Worm (Caenorhabditis elegans) whole organism, late embryonic: Measurements from ENCODE around the gene ZK355.3.

ENCODE experiments used
- C08G9.2 ChIP-seq: sonication (generic microtip); optimal IDR thresholded peaks from 2 replicates; lab custom pipeline; 2016; ENCODE audit warnings: mild to moderate bottlenecking, missing genetic modification characterization, moderate library complexity, missing compliant biosample characterization
- C38D4.7 ChIP-seq: fragments of 200-800 bp; sonication (Bioruptor generic); optimal IDR thresholded peaks from 2 replicates; lab custom pipeline; 2018; ENCODE audit warnings: mild to moderate bottlenecking, missing genetic modification characterization, moderate library complexity, missing compliant biosample characterization
- F13H6.1 ChIP-seq: sonication (generic microtip); optimal IDR thresholded peaks from 2 replicates; lab custom pipeline; 2016; ENCODE audit warnings: missing genetic modification characterization, missing compliant biosample characterization
- Y22D7AL.16 ChIP-seq: sonication (generic microtip); optimal IDR thresholded peaks from 2 replicates; lab custom pipeline; 2016; ENCODE audit warnings: missing genetic modification characterization, missing compliant biosample characterization
- ahr-1 ChIP-seq: sonication (generic microtip); optimal IDR thresholded peaks from 2 replicates; lab custom pipeline; 2016; ENCODE audit warnings: missing genetic modification characterization, missing compliant biosample characterization
- ama-1 ChIP-seq: fragments of 150-350 bp; optimal IDR thresholded peaks from 2 replicates; lab custom pipeline; 2014
- ceh-22 ChIP-seq: sonication (generic microtip); optimal IDR thresholded peaks from 2 replicates; lab custom pipeline; 2017; ENCODE audit warnings: missing biosample characterization, missing genetic modification characterization
- ceh-24 ChIP-seq: sonication (generic microtip); optimal IDR thresholded peaks from 2 replicates; lab custom pipeline; 2016; ENCODE audit warnings: mild to moderate bottlenecking, missing genetic modification characterization, missing compliant biosample characterization
- ceh-45 ChIP-seq: fragments of 200-800 bp; sonication (Bioruptor generic); IDR thresholded peaks from 2 replicates; pipeline ENCODE4 v1.3.6; 2022; ENCODE audit warnings: missing genetic modification reagents, missing genetic modification characterization, missing compliant biosample characterization
- ceh-48 ChIP-seq: sonication (generic microtip); optimal IDR thresholded peaks from 2 replicates; lab custom pipeline; 2016; ENCODE audit warnings: missing genetic modification characterization, inconsistent platforms, missing compliant biosample characterization
- che-1 ChIP-seq: sonication (generic microtip); optimal IDR thresholded peaks from 2 replicates; lab custom pipeline; 2016; ENCODE audit warnings: mild to moderate bottlenecking, missing genetic modification characterization, missing compliant biosample characterization
- dmd-4 ChIP-seq: sonication (generic microtip); optimal IDR thresholded peaks from 2 replicates; lab custom pipeline; 2016; ENCODE audit warnings: borderline replicate concordance, missing genetic modification characterization, missing compliant biosample characterization
- dve-1 ChIP-seq: sonication (generic microtip); optimal IDR thresholded peaks from 2 replicates; lab custom pipeline; 2017; ENCODE audit warnings: antibody characterized with exemption, mild to moderate bottlenecking, missing genetic modification characterization, missing compliant biosample characterization
- elt-4 ChIP-seq: sonication (generic microtip); optimal IDR thresholded peaks from 2 replicates; lab custom pipeline; 2016; ENCODE audit warnings: missing genetic modification characterization, missing compliant biosample characterization
- ets-4 ChIP-seq: sonication (generic microtip); optimal IDR thresholded peaks from 2 replicates; lab custom pipeline; 2016; ENCODE audit warnings: missing genetic modification characterization, missing compliant biosample characterization
- fkh-6 ChIP-seq: sonication (generic microtip); optimal IDR thresholded peaks from 2 replicates; lab custom pipeline; 2016; ENCODE audit warnings: missing genetic modification characterization, missing compliant biosample characterization
- gmeb-2 ChIP-seq: sonication (generic microtip); optimal IDR thresholded peaks from 2 replicates; lab custom pipeline; 2016; ENCODE audit warnings: missing genetic modification characterization, inconsistent platforms, missing compliant biosample characterization
- hlh-13 ChIP-seq: fragments of 200-800 bp; sonication (Bioruptor generic); optimal IDR thresholded peaks from 2 replicates; lab custom pipeline; 2018; ENCODE audit warnings: mild to moderate bottlenecking, missing genetic modification characterization, missing compliant biosample characterization
- hlh-15 ChIP-seq: sonication (generic microtip); optimal IDR thresholded peaks from 2 replicates; lab custom pipeline; 2016; ENCODE audit warnings: missing genetic modification characterization, missing compliant biosample characterization
- hlh-30 ChIP-seq: sonication (generic microtip); optimal IDR thresholded peaks from 2 replicates; lab custom pipeline; 2017; ENCODE audit warnings: antibody characterized with exemption, missing genetic modification characterization, missing compliant biosample characterization; ENCODE audit not compliant: insufficient read depth
- lim-6 ChIP-seq: sonication (generic microtip); optimal IDR thresholded peaks from 2 replicates; lab custom pipeline; 2016; ENCODE audit warnings: missing genetic modification characterization, missing compliant biosample characterization
- madf-2 ChIP-seq: sonication (generic microtip); optimal IDR thresholded peaks from 2 replicates; lab custom pipeline; 2017; ENCODE audit warnings: missing genetic modification characterization, missing compliant biosample characterization
- nfya-1 ChIP-seq: sonication (generic microtip); optimal IDR thresholded peaks from 2 replicates; lab custom pipeline; 2017; ENCODE audit warnings: missing genetic modification characterization, mild to moderate bottlenecking, missing compliant biosample characterization, antibody characterized with exemption, moderate library complexity
- nhr-11 ChIP-seq: fragments of 150-350 bp; optimal IDR thresholded peaks from 2 replicates; lab custom pipeline; 2014; ENCODE audit warnings: missing biosample characterization, missing genetic modification characterization
- nhr-232 ChIP-seq: sonication (generic microtip); optimal IDR thresholded peaks from 2 replicates; lab custom pipeline; 2016; ENCODE audit warnings: missing genetic modification characterization, missing compliant biosample characterization
- pha-2 ChIP-seq: sonication (generic microtip); optimal IDR thresholded peaks from 2 replicates; lab custom pipeline; 2017; ENCODE audit warnings: mild to moderate bottlenecking, missing genetic modification characterization, missing compliant biosample characterization
- pha-4 ChIP-seq: fragments of 150-350 bp; optimal IDR thresholded peaks from 2 replicates; lab custom pipeline; 2018; ENCODE audit warnings: missing biosample characterization, missing genetic modification reagents, missing genetic modification characterization
- rnt-1 ChIP-seq: sonication (generic microtip); optimal IDR thresholded peaks from 2 replicates; lab custom pipeline; 2016; ENCODE audit warnings: missing genetic modification characterization, missing compliant biosample characterization
- sox-4 ChIP-seq: sonication (generic microtip); optimal IDR thresholded peaks from 2 replicates; lab custom pipeline; 2017; ENCODE audit warnings: mild to moderate bottlenecking, missing genetic modification characterization, inconsistent platforms, missing compliant biosample characterization
- syd-9 ChIP-seq: sonication (generic microtip); optimal IDR thresholded peaks from 2 replicates; lab custom pipeline; 2016; ENCODE audit warnings: mild to moderate bottlenecking, missing genetic modification characterization, moderate library complexity, missing compliant biosample characterization
- tbx-7 ChIP-seq: sonication (generic microtip); optimal IDR thresholded peaks from 2 replicates; lab custom pipeline; 2016; ENCODE audit warnings: missing genotype, missing genetic modification characterization, missing compliant biosample characterization
- unc-3 ChIP-seq, 2 experiments: fragments of 200-800 bp in 1 of 2; sonication (Bioruptor generic) in 1 of 2; sonication (generic microtip) in 1 of 2; conservative IDR thresholded peaks in 1 of 2; optimal IDR thresholded peaks in 1 of 2; 2 replicates each; pipeline versions ENCODE4 v1.3.6 to Lab custom; 2016 to 2022; ENCODE audit warnings: missing compliant biosample characterization in 2 of 2, missing genetic modification characterization in 2 of 2, missing genetic modification reagents in 1 of 2
- unc-55 ChIP-seq: sonication (generic microtip); optimal IDR thresholded peaks from 2 replicates; lab custom pipeline; 2017; ENCODE audit warnings: missing biosample characterization, missing genetic modification reagents, missing genetic modification characterization

Gene ZK355.3

DNA sequence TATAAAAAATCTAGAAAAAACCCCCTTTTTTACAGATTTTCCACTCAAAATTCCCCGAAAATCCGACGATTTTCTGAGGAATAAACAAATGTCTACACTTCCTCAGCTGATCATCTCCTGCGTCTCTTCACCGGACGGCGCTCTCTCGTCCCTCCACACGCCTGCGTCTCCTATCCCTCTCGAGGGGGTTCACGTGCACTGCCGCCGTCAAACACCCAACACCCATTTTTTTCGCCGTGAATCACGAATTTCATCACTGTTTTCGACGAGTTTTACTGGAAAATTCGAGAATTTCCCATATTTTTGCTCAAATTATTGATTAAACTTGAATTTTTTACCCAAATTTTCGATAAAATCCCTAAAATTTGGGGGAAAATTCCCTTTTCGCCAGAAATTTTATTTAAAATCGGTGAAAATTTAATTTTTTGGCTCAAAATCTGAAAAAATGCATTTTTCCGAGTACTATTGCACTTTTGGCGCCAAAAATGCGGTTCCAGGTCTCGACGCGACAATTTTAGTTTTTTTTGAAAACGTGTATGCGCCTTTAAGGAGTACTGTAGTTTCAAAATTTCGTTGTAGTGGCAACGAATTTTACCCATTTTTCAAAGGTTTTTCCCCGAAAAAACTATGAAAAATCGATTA, 6.5 kb downstream of the ZK355.3 start:
- TF ChIP-seq hlh-15 (tag; lab: Kevin White, UChicago) (no peak), syd-9 (tag; lab: Kevin White, UChicago) (no peak), elt-4 (tag; lab: Kevin White, UChicago) (no peak), ets-4 (tag; lab: Kevin White, UChicago) (no peak), fkh-6 (tag; lab: Kevin White, UChicago) (no peak), unc-55 (GFP tag; lab: Kevin White, UChicago) (peak; percentile 44), nfya-1 (tag; lab: Kevin White, UChicago) (peak; percentile 9), hlh-30 (peak; percentile 89), lim-6 (no peak), gmeb-2 (tag; lab: Kevin White, UChicago) (no peak), che-1 (tag; lab: Kevin White, UChicago) (no peak), ceh-24 (tag; lab: Kevin White, UChicago) (no peak), tbx-7 (no peak), ceh-45 (GFP tag; lab: Robert Waterston, UW) (no peak), pha-4 (tag; lab: Kevin White, UChicago) (no peak)

DNA sequence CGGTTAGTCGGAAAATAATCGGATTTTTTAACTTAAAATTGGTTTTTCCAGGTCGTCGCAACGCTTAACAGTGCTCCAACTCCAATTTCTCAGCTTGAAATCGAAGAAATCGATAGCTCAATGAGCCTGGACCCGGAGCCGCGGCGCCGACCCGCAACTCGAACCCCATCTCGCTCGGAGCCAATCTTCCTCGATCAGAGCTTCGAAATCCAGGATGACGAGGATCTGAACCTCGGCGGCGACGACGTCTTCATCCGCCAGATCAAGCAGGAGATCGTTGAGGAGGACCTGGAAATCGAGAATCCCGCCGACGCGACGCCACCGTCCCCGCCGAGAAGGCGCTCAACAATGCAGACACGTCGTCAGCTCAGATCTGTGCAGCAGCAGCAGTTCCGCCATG, 7.2 kb downstream of the ZK355.3 start:
- TF ChIP-seq ama-1 (no peak), sox-4 (tag; lab: Kevin White, UChicago) (no peak), nhr-11 (tag; lab: Kevin White, UChicago) (no peak), ceh-45 (GFP tag; lab: Robert Waterston, UW) (no peak), fkh-6 (tag; lab: Kevin White, UChicago) (no peak), F13H6.1 (no peak), ceh-48 (tag; lab: Kevin White, UChicago) (no peak), pha-2 (tag; lab: Kevin White, UChicago) (no peak), nhr-232 (no peak), rnt-1 (tag; lab: Kevin White, UChicago) (no peak), unc-3 (GFP tag; conservative IDR thresholded peaks at IDR 0.05; lab: Robert Waterston, UW) (no peak), unc-3 (tag; optimal IDR thresholded peaks at IDR 0.05; lab: Kevin White, UChicago) (no peak)

DNA sequence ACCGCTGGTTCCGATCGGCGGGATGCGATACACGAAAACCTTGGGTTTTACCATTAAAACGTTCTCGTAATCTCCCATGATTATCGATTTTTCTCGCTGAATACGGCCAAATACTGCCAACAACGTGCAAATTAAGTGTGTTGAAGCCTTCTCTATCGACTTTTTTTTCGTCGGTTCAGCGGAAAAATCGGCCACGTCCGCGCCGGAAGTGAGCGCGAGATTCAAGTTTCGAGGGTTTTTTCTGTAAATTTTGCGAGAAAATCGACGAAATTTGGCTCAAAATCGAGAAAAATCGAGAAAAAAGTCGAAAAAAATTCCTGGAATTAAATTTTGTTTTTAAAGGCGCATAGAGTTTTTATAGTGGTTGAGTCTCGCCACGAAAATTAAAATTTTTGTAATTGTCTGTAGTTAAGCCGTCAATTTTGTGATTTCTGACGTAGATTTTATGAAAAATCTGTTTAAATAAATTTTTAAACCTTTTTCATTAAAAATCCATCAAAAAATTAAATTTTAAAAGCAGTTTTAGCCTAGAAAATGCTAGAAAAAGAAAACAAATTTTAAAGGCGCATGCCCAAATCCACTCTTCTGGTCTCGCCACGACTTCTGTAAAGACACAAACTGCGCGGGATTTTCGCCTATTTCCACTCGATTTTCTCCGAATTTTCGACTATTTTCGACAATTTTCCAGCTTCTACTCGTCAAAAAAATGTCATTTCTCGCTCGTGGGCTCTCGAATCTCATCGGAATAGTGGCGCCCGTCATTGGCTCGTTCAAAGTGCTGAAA, 8.2 kb downstream of the ZK355.3 start, which contains the start of the genes ncap-1 and Y110A2AR.1:
TSS of gene ncap-1 (minus strand) at position 241 of the 784 bp plus-strand sequence.
TSS of gene Y110A2AR.1 (plus strand) at position 637 of the 784 bp plus-strand sequence.
- peak; percentile 11 for TF ChIP-seq C08G9.2 (tag; lab: Kevin White, UChicago)
- no peak for TF ChIP-seq che-1 (tag; lab: Kevin White, UChicago)
- TF ChIP-seq ceh-48 (tag; lab: Kevin White, UChicago): peak; percentile 38
- no peak for TF ChIP-seq Y22D7AL.16 (tag; lab: Kevin White, UChicago)
- no peak for TF ChIP-seq dmd-4

DNA sequence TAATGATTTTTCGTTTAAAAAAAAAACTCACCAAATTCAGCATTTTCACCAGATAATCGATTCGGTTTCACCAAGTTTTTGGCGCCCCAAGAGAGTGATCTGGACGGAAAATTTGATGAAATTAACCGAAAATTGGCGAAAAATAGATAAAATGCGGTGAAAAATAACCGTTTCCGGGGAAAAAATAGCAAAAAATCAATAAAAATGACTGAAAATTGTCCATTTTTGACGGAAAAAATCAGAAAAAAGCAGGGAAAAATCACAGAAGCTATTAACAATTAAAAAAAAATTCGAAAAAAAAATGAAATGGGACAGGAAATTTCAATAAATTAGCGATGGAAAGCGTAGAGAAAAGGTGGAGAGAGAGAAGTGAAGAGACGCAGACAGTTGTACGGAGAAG, 13.9 kb downstream of the ZK355.3 start, which contains the start of gene ubc-15:
TSS of gene ubc-15 (minus strand) at position 101 of the 400 bp plus-strand sequence.
- TF ChIP-seq madf-2 (tag; lab: Kevin White, UChicago) (no peak), ets-4 (tag; lab: Kevin White, UChicago) (no peak), dve-1 (tag; lab: Kevin White, UChicago) (no peak), hlh-13 (GFP tag; lab: Kevin White, UChicago) (no peak)

DNA sequence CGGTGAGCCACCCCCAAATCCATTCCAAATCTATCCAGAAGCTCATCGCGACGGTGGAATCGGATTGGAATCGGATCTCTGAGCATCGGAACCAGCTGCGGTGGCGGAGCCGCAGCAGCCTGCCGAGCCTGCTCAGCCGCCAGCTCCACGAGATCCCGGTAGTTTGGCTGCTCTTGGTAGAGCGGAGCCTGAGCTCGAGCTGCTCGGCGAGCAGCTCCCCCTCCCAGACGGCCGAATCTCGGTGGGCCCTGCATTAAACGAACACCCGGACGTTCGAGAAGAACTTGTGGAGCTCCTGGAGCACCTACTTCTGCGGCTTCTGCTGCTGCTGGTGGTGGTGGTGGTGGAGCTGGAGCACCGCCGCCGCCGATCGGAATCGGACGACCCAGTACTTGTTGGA, 23.7 kb downstream of the ZK355.3 start:
- TF ChIP-seq C38D4.7 (GFP tag; lab: Kevin White, UChicago) (no peak), ceh-22 (no peak), hlh-13 (GFP tag; lab: Kevin White, UChicago) (no peak), hlh-15 (tag; lab: Kevin White, UChicago) (no peak), ahr-1 (tag; lab: Kevin White, UChicago) (no peak), Y22D7AL.16 (tag; lab: Kevin White, UChicago) (no peak), pha-2 (tag; lab: Kevin White, UChicago) (no peak)
- TF ChIP-seq, all 69 proteins: peak for 0
